Fruit fly (Drosophila melanogaster): ENCODE measurements around the gene CG9522.
A peak's percentile ranks its signal among the peaks of the same experiment; 100 is the strongest.

The CG9522 gene

dm6 chrX:14856261-14856660 lies 7.7 kb upstream of the CG9522 start, which contains the start of gene CG9519:
CG9519 (minus strand) TSS chrX:14856361.
- no peak for TF ChIP-seq CG17801 (GFP tag; optimal IDR thresholded peaks at IDR 0.05; ENCODE audit: partially characterized antibody)

- no peak for TF ChIP-seq CG17801 (GFP tag; optimal IDR thresholded peaks at IDR 0.05; ENCODE audit: partially characterized antibody)
Measured at dm6 chrX:14853153-14853672, 4.6 kb upstream of the CG9522 start, which contains the start of gene CG9521. CG9521 (minus strand) TSS chrX:14853269.

- no peak for TF ChIP-seq CG17801 (GFP tag; optimal IDR thresholded peaks at IDR 0.05; ENCODE audit: partially characterized antibody)
Measured at dm6 chrX:14850069-14850468, 1.5 kb upstream of the CG9522 start.

dm6 chrX:14846116-14846614 lies 2.4 kb downstream of the CG9522 start:
- no peak for TF ChIP-seq CG17801 (GFP tag; optimal IDR thresholded peaks at IDR 0.05; ENCODE audit: partially characterized antibody)

- no peak for TF ChIP-seq CG17801 (GFP tag; optimal IDR thresholded peaks at IDR 0.05; ENCODE audit: partially characterized antibody)
Measured at dm6 chrX:14844657-14845056, 4.0 kb downstream of the CG9522 start, which contains the start of gene CG12539. CG12539 (minus strand) TSS chrX:14844757.

DNA sequence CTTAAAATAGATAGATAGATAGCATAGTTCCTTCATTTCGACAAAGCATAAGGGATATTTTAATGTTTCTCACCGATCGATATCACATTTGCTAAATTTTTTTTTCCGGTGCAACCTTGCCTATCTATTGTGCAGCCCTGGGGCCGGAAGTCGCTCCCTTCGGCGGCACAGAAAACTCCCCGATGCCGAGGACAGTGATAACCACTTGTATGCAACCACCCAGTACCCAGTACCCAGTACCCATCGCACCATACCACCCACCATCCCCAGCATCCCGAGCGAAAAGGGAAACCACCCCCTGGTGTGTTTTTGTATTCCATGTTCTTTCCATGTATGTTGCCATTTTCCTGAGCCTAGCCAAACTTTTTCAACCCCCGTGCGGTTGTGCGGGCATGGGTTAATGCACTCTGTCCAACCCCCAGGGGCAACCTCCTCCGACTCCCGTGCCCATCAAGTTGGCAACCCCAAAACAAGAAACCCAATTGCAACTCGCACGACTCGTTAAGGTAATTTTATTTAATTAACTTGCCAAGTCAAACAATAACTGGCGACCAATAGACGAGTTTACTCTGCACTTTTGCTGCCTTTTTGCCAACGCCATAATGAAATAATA lies 6.6 kb downstream of the CG9522 start:
- TF ChIP-seq CG17801 (GFP tag; optimal IDR thresholded peaks at IDR 0.05; ENCODE audit: partially characterized antibody): no peak

dm6 chrX:14840417-14840872 lies 8.2 kb downstream of the CG9522 start:
- TF ChIP-seq CG17801 (GFP tag; optimal IDR thresholded peaks at IDR 0.05; ENCODE audit: partially characterized antibody): peak; percentile 87

DNA sequence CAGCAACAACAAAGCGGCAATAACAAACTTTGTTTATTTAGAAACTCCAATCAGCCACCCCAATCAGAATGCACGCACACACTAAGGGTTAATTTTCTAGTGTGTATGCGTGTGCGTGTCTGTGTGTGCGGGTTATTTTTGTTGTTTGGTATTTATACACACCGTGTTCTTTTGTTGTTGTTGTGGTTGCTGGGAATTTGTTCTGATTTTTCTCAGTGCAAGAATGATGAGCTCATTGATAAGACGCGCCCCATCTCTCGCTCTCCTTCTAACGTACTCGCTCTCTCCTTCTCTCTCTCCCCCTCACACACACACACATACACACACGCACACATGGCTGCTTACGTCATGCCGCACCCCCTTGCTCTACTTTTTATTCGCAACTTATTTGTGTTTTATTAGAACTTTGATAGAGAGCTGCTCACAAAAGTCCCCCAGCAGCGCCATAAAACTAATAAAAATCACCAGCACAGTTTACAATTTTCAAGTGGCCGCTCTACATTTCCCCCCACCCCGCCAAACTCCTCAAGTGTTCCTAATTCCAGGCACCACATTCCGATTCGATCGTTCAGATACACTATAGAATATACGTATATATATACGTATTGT lies 8.8 kb downstream of the CG9522 start:
- TF ChIP-seq CG17801 (GFP tag; optimal IDR thresholded peaks at IDR 0.05; ENCODE audit: partially characterized antibody): no peak

dm6 chrX:14839047-14839446 lies 9.6 kb downstream of the CG9522 start, which contains the start of the genes CG32590 and Flo2:
CG32590 (minus strand) TSS chrX:14839106.
Flo2 (plus strand) TSS chrX:14839376.
- peak; percentile 82 for TF ChIP-seq CG17801 (GFP tag; optimal IDR thresholded peaks at IDR 0.05; ENCODE audit: partially characterized antibody)

dm6 chrX:14837983-14838382 lies 10.6 kb downstream of the CG9522 start, which contains the start of gene Grx5:
Grx5 (minus strand) TSS chrX:14838198.
- no peak for TF ChIP-seq CG17801 (GFP tag; optimal IDR thresholded peaks at IDR 0.05; ENCODE audit: partially characterized antibody)

DNA sequence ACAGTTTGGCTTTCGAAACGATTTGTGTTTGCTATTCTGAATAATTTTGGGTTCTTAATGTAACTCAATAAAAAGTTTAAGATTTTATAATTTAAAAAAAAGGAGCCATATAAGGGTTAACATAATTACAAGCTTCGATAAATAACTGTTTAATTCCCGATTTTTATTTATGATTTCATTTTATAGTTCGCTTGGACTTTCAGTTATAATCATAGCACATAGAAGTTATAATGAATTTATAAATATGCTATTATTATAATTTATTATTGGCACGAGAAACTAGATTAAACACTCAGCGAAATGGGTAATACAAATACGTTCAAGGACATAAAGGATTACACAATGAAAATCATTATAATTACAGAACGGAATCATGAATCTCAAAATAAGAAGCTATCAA lies 12.2 kb downstream of the CG9522 start, which contains the start of gene CG14410:
Gene CG14410, plus strand, starts transcription at position 301 of the 400 bp plus-strand sequence.
- TF ChIP-seq CG17801 (GFP tag; optimal IDR thresholded peaks at IDR 0.05; ENCODE audit: partially characterized antibody): no peak

DNA sequence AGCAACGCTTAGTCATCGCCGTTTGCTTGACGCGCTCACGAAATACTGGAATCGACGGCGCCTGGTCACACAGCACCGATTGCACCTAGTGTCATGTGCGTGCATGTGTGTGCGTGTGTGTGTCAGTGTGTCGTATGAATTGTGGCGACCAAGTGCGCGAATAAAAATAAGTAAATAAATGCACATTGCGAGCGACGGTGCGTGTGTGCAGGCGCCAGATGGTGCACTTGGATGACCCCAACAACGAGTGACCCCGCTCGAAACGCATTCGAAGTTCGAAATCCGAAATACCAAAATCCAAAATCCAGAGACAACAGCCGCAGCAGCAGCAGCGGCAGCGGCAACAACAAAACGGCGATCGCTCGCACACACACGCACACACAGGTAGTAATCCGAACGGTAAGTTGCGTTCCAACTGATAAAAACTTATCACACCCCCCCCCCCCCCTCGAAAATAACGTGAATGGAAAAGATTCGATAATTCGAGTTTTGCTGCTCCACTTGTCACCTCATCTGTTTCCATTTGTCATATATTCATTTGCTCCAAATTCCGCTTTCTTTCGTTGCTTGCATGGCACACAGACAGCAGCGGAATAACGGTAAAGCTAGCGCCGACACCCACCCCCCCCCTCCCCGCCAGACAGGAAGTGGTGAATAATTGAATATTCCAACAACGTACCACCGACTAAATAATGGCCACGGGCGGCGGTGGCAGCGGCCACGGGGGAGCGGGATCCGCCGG lies 15.9 kb downstream of the CG9522 start, which contains the start of gene CG14411:
Gene CG14411, plus strand, starts transcription at position 86 of the 742 bp plus-strand sequence.
- no peak for TF ChIP-seq CG17801 (GFP tag; optimal IDR thresholded peaks at IDR 0.05; ENCODE audit: partially characterized antibody)

DNA sequence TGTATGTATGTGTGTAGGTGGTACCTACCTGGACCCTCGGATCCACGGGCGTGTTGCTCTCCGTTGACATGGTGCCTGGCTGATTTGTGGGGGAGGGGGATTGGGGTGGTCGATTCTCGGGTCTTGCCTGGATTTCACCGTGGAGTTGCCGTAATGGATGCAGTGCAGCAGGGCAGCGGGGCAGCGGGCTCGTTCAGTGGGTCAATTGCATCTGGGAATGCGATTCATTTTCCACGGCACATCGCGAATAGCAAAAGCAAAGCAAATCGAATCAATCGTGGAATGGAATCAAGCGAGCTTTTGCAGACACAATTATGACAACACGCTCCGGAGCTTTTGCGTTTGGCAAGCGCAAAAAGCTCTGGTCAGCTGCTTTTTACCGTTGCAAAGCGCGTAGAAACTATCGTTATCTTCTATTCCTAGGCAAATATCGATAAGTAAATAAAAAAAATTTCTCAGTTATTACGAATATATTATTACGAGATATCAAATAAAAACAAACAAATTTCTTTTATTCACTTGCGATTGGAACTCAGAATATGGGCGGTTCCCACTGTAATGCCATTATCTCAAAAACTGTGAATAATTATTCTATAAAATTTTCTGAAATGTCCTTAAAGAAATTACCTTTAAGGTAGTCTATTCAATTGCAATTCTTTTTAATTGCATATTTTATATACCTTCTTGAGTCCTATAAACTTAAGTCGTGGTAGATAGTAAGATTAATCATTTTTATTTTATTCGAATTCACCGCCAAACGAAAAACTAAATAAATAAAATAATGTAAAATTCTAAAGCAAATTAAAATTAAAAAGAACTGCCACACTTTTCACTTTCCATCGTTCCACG lies 16.7 kb downstream of the CG9522 start, which contains the start of gene CG14408:
Gene CG14408, minus strand, starts transcription at position 321 of the 849 bp plus-strand sequence.
- TF ChIP-seq CG17801 (GFP tag; optimal IDR thresholded peaks at IDR 0.05; ENCODE audit: partially characterized antibody): no peak

DNA sequence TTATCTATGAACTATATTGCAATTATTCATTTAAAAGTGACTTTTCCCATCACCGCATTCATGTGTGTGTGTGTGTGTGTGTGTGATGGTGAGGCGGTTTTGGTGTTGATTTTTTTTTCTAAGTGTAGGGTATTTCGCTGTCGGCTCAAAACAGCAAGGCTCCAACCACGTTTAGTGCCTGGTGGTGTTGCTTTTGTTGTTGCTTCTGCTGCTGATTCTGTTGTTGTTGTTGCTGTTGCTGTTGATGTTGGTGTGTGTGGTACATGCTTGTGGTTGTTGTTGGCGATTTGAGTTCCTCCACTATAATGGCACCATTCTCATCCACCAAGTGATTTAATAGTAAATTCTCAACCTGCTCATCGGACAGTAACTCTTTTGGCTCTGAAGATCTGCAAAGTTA lies 21.0 kb downstream of the CG9522 start:
- TF ChIP-seq CG17801 (GFP tag; optimal IDR thresholded peaks at IDR 0.05; ENCODE audit: partially characterized antibody): no peak
